Fruit fly (Drosophila melanogaster): Measurements from ENCODE around the gene Atg4a.
A peak's percentile ranks its signal among the peaks of the same experiment; 100 is the strongest.

Atg4a gene

DNA sequence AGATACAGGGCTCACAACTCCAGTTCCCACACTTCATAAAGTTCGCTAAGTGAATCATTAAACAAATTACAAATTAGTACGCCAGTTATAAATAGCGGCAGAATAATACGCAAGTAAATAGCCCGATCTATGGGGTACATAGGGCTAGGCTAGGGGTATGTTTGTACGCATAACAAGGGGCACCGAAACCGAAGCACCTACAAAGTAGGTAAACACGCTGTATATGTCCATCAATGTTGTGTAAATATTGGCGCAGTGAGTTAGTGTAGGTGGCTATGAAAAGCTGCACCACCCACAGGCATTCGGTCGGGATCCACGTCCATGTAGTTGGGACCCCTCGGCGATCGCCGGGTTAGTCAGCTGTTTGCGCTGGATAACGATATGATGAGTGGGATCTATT lies 8.5 kb upstream of the Atg4a start (continued):
- TF ChIP-seq ATbp (GFP tag; optimal IDR thresholded peaks at IDR 0.05) (peak; percentile 100), repo (GFP tag; optimal IDR thresholded peaks at IDR 0.05) (peak; percentile 92), klu (GFP tag; IDR thresholded peaks at IDR 0.05) (peak; percentile 76), chif (GFP tag; optimal IDR thresholded peaks at IDR 0.05) (peak; percentile 87 to 94), CG9727 (GFP tag; optimal IDR thresholded peaks at IDR 0.05) (peak; percentile 95), ERR (GFP tag; optimal IDR thresholded peaks at IDR 0.05) (peak; percentile 91), Ravus (GFP tag; IDR thresholded peaks at IDR 0.05) (peak; percentile 32; the same call in 1 of the 2 replicates), tll (GFP tag; optimal IDR thresholded peaks at IDR 0.05) (peak in 1 of 2 experiments; percentile 22), CG13287 (GFP tag; IDR thresholded peaks at IDR 0.05; ENCODE audit: partially characterized antibody) (no peak), unc-4 (GFP tag; IDR thresholded peaks at IDR 0.05; ENCODE audit: partially characterized antibody) (no peak), CTCF (GFP tag; optimal IDR thresholded peaks at IDR 0.05) (peak; percentile 70), sisA (GFP tag; IDR thresholded peaks at IDR 0.05) (no peak), CG9932 (GFP tag; IDR thresholded peaks at IDR 0.05) (peak; percentile 87), Nf-YA (GFP tag; IDR thresholded peaks at IDR 0.05) (peak; percentile 94), ci (GFP tag; IDR thresholded peaks at IDR 0.05) (peak; percentile 97), Kr (GFP tag; optimal IDR thresholded peaks at IDR 0.05) (peak; percentile 98), amos (GFP tag; IDR thresholded peaks at IDR 0.05; ENCODE audit: partially characterized antibody) (no peak), nerfin-2 (GFP tag; IDR thresholded peaks at IDR 0.05; ENCODE audit: partially characterized antibody) (no peak), bowl (GFP tag; IDR thresholded peaks at IDR 0.05) (peak; percentile 78), CG9797 (GFP tag; optimal IDR thresholded peaks at IDR 0.05) (peak; percentile 59), ap (GFP tag; IDR thresholded peaks at IDR 0.05) (peak; percentile 82), Nf-YC (tag; optimal IDR thresholded peaks at IDR 0.05) (peak; percentile 53), CrebB (tag; optimal IDR thresholded peaks at IDR 0.05) (peak; percentile 96), CG10565 (GFP tag; optimal IDR thresholded peaks at IDR 0.05) (peak; percentile 83), CG33557 (GFP tag; optimal IDR thresholded peaks at IDR 0.05) (peak; percentile 97), CG34224 (GFP tag; IDR thresholded peaks at IDR 0.05; ENCODE audit: partially characterized antibody) (no peak), CG12155 (GFP tag; optimal IDR thresholded peaks at IDR 0.05) (peak; percentile 80), CG13624 (GFP tag; optimal IDR thresholded peaks at IDR 0.05) (peak; percentile 83), CG34422 (GFP tag; IDR thresholded peaks at IDR 0.05) (peak; percentile 42; the same call in 1 of the 3 replicates), Dad (GFP tag; optimal IDR thresholded peaks at IDR 0.05) (peak; percentile 90), D19A (tag; optimal IDR thresholded peaks at IDR 0.05) (peak; percentile 73), zen2 (GFP tag; IDR thresholded peaks at IDR 0.05; ENCODE audit: partially characterized antibody) (no peak), CG15601 (tag; optimal IDR thresholded peaks at IDR 0.05) (peak; percentile 98), kni (GFP tag; optimal IDR thresholded peaks at IDR 0.05) (peak; percentile 99), Doc3 (GFP tag; IDR thresholded peaks at IDR 0.05; ENCODE audit: partially characterized antibody) (no peak), Xrp1 (GFP tag; IDR thresholded peaks at IDR 0.05) (peak; percentile 97), CG7928 (GFP tag; optimal IDR thresholded peaks at IDR 0.05) (peak; percentile 74), bab2 (GFP tag; optimal IDR thresholded peaks at IDR 0.05) (peak; percentile 97), E2f1 (GFP tag; IDR thresholded peaks at IDR 0.05) (peak; percentile 83), en (GFP tag; optimal IDR thresholded peaks at IDR 0.05) (peak; percentile 90), GATAe (GFP tag; conservative IDR thresholded peaks at IDR 0.05) (peak; percentile 47; the same call in 1 of the 2 replicates), CG31224 (GFP tag; IDR thresholded peaks at IDR 0.05) (peak; percentile 78), CoRest (tag; optimal IDR thresholded peaks at IDR 0.05) (peak; percentile 87), Mad (GFP tag; optimal IDR thresholded peaks at IDR 0.05) (peak; percentile 94), Adf1 (GFP tag; IDR thresholded peaks at IDR 0.05) (peak; percentile 67), CG12942 (GFP tag; optimal IDR thresholded peaks at IDR 0.05) (peak; percentile 93), CG2678 (tag; optimal IDR thresholded peaks at IDR 0.05) (peak; percentile 93), h (optimal IDR thresholded peaks at IDR 0.05) (no peak), danr (GFP tag; IDR thresholded peaks at IDR 0.05) (peak; percentile 82), sr (GFP tag; IDR thresholded peaks at IDR 0.05) (peak; percentile 94), CG10431 (GFP tag; optimal IDR thresholded peaks at IDR 0.05) (peak; percentile 96)

All from whole organism, embryonic.